Fruit fly (Drosophila melanogaster) whole organism, embryonic: ENCODE data around the gene Pfdn2.

ENCODE experiments used
- Abd-B ChIP-seq: fragments of 200-800 bp; sonication (Bioruptor generic); optimal IDR thresholded peaks from 2 replicates; lab custom pipeline; 2018; ENCODE audit warnings: missing biosample characterization, mild to moderate bottlenecking, missing genetic modification characterization, moderate library complexity
- Aef1 ChIP-seq: fragments of 200-800 bp; sonication (Bioruptor generic); IDR thresholded peaks from 3 replicates; pipeline ENCODE4 v1.3.6; 2022; ENCODE audit warnings: missing biosample characterization, missing genetic modification characterization
- Asciz ChIP-seq: fragments of 200-800 bp; sonication (Bioruptor generic); optimal IDR thresholded peaks from 2 replicates; lab custom pipeline; 2017; ENCODE audit warnings: missing biosample characterization, mild to moderate bottlenecking, missing genetic modification characterization, missing genetic modification reagents
- BEAF-32 ChIP-seq: fragments of 200-800 bp; sonication (Bioruptor generic); optimal IDR thresholded peaks from 3 replicates; lab custom pipeline; 2017; ENCODE audit warnings: missing biosample characterization, missing genetic modification characterization, mild to moderate bottlenecking, moderate library complexity, missing genetic modification reagents
- CG10267 ChIP-seq: fragments of 200-800 bp; sonication (Bioruptor generic); optimal IDR thresholded peaks from 2 replicates; lab custom pipeline; 2018; ENCODE audit warnings: missing biosample characterization, mild to moderate bottlenecking, missing genetic modification characterization, moderate library complexity
- CG10654 ChIP-seq: fragments of 200-800 bp; sonication (Bioruptor generic); optimal IDR thresholded peaks from 2 replicates; lab custom pipeline; 2016; ENCODE audit warnings: missing biosample characterization, missing genetic modification characterization
- CG11456 ChIP-seq: fragments of 200-800 bp; sonication (Bioruptor generic); IDR thresholded peaks from 3 replicates; pipeline ENCODE4 v1.3.6; 2022; ENCODE audit warnings: missing biosample characterization, missing genetic modification characterization
- CG11560 ChIP-seq: fragments of 200-800 bp; sonication (Bioruptor generic); IDR thresholded peaks from 3 replicates; pipeline ENCODE4 v1.3.6; 2022; ENCODE audit warnings: missing biosample characterization, missing genetic modification characterization
- CG12219 ChIP-seq: fragments of 200-800 bp; sonication (Bioruptor generic); optimal IDR thresholded peaks from 3 replicates; lab custom pipeline; 2018; ENCODE audit warnings: missing biosample characterization, mild to moderate bottlenecking, missing genetic modification characterization
- CG12659 ChIP-seq: fragments of 200-800 bp; sonication (Bioruptor generic); optimal IDR thresholded peaks from 3 replicates; lab custom pipeline; 2017; ENCODE audit warnings: mild to moderate bottlenecking, missing biosample characterization, missing genetic modification reagents, missing genetic modification characterization
- CG13123 ChIP-seq: fragments of 200-800 bp; sonication (Bioruptor generic); optimal IDR thresholded peaks from 2 replicates; lab custom pipeline; 2016; ENCODE audit warnings: missing biosample characterization, missing genetic modification characterization
- CG13624 ChIP-seq: fragments of 200-800 bp; sonication (Bioruptor generic); optimal IDR thresholded peaks from 2 replicates; lab custom pipeline; 2016; ENCODE audit warnings: missing biosample characterization, missing genetic modification characterization
- CG14014 ChIP-seq: fragments of 200-800 bp; sonication (Bioruptor generic); IDR thresholded peaks from 2 replicates; pipeline ENCODE4 v1.3.6; 2022; ENCODE audit warnings: missing biosample characterization, missing genetic modification characterization
- CG15269 ChIP-seq: fragments of 200-800 bp; sonication (Bioruptor generic); optimal IDR thresholded peaks from 2 replicates; lab custom pipeline; 2018; ENCODE audit warnings: missing biosample characterization, mild to moderate bottlenecking, missing genetic modification characterization, moderate library complexity
- CG15601 ChIP-seq: fragments of 200-800 bp; sonication (Bioruptor generic); optimal IDR thresholded peaks from 3 replicates; lab custom pipeline; 2019; ENCODE audit warnings: missing biosample characterization, mild to moderate bottlenecking, missing genetic modification characterization, moderate library complexity
- CG17361 ChIP-seq: fragments of 200-800 bp; sonication (Bioruptor generic); IDR thresholded peaks from 3 replicates; pipeline ENCODE4 v1.3.6; 2022; ENCODE audit warnings: missing biosample characterization, missing genetic modification characterization
- CG17802 ChIP-seq: fragments of 200-800 bp; sonication (Bioruptor generic); optimal IDR thresholded peaks from 2 replicates; lab custom pipeline; 2018; ENCODE audit warnings: missing biosample characterization, mild to moderate bottlenecking, missing genetic modification characterization, moderate library complexity
- CG18476 ChIP-seq: fragments of 200-800 bp; sonication (Bioruptor generic); optimal IDR thresholded peaks from 2 replicates; lab custom pipeline; 2016; ENCODE audit warnings: missing biosample characterization, mild to moderate bottlenecking, missing genetic modification characterization
- CG32767 ChIP-seq: fragments of 200-800 bp; sonication (Bioruptor generic); IDR thresholded peaks from 2 replicates; pipeline ENCODE4 v1.3.6; 2022; ENCODE audit warnings: missing biosample characterization, missing genetic modification characterization
- CG34224 ChIP-seq: fragments of 200-800 bp; sonication (Bioruptor generic); IDR thresholded peaks from 3 replicates; pipeline ENCODE4 v1.3.6; 2022; ENCODE audit warnings: missing biosample characterization, missing genetic modification characterization; ENCODE audit not compliant: partially characterized antibody
- CG3995 ChIP-seq: fragments of 200-800 bp; sonication (Bioruptor generic); optimal IDR thresholded peaks from 3 replicates; lab custom pipeline; 2016; ENCODE audit warnings: missing biosample characterization, missing genetic modification characterization
- CG4360 ChIP-seq: fragments of 200-800 bp; sonication (Bioruptor generic); IDR thresholded peaks from 2 replicates; pipeline ENCODE4 v1.3.6; 2022; ENCODE audit warnings: missing biosample characterization, missing genetic modification characterization
- CG6254 ChIP-seq: fragments of 200-800 bp; sonication (Bioruptor generic); optimal IDR thresholded peaks from 3 replicates; lab custom pipeline; 2017; ENCODE audit warnings: mild to moderate bottlenecking, missing biosample characterization, missing genetic modification reagents, missing genetic modification characterization
- Camta ChIP-seq: fragments of 200-800 bp; sonication (Bioruptor generic); optimal IDR thresholded peaks from 2 replicates; lab custom pipeline; 2016; ENCODE audit warnings: missing biosample characterization, missing genetic modification characterization
- Dad ChIP-seq: fragments of 200-800 bp; sonication (Bioruptor generic); optimal IDR thresholded peaks from 3 replicates; lab custom pipeline; 2016; ENCODE audit warnings: missing biosample characterization, missing genetic modification characterization
- E2f2 ChIP-seq: fragments of 200-800 bp; sonication (Bioruptor generic); IDR thresholded peaks from 2 replicates; pipeline ENCODE4 v1.3.6; 2022; ENCODE audit warnings: missing biosample characterization, missing genetic modification characterization
- Ets65A ChIP-seq: fragments of 200-800 bp; sonication (Bioruptor generic); peaks from one replicate; lab custom pipeline; 2016; ENCODE audit warnings: missing biosample characterization, missing genetic modification characterization
- H15 ChIP-seq: fragments of 200-800 bp; sonication (Bioruptor generic); IDR thresholded peaks from 3 replicates; pipeline ENCODE4 v1.3.6; 2022; ENCODE audit warnings: missing biosample characterization, missing genetic modification characterization
- Hr51 ChIP-seq, 2 experiments: fragments of 200-800 bp; sonication (Bioruptor generic); optimal IDR thresholded peaks; 2 replicates in 1 of 2; 3 replicates in 1 of 2; lab custom pipeline; 2016 to 2018; ENCODE audit warnings: missing biosample characterization in 2 of 2, missing genetic modification characterization in 2 of 2, mild to moderate bottlenecking in 1 of 2, moderate library complexity in 1 of 2
- Myb ChIP-seq: fragments of 200-800 bp; sonication (Bioruptor generic); optimal IDR thresholded peaks from 2 replicates; lab custom pipeline; 2016; ENCODE audit warnings: missing biosample characterization, missing genetic modification characterization
- NFAT ChIP-seq: fragments of 200-800 bp; sonication (Bioruptor generic); IDR thresholded peaks from 2 replicates; pipeline ENCODE4 v1.3.6; 2022; ENCODE audit warnings: missing biosample characterization, missing genetic modification characterization
- Nf-YC ChIP-seq: fragments of 200-800 bp; optimal IDR thresholded peaks from 3 replicates; lab custom pipeline; 2019; ENCODE audit warnings: missing biosample characterization, mild to moderate bottlenecking, missing genetic modification characterization, moderate library complexity
- NfI ChIP-seq: fragments of 200-800 bp; sonication (Bioruptor generic); optimal IDR thresholded peaks from 3 replicates; lab custom pipeline; 2018; ENCODE audit warnings: missing biosample characterization, mild to moderate bottlenecking, missing genetic modification characterization, moderate library complexity
- Sry-β ChIP-seq: fragments of 200-800 bp; sonication (Bioruptor generic); optimal IDR thresholded peaks from 2 replicates; lab custom pipeline; 2018; ENCODE audit warnings: missing biosample characterization, mild to moderate bottlenecking, missing genetic modification characterization, moderate library complexity
- al ChIP-seq: fragments of 200-800 bp; sonication (Bioruptor generic); IDR thresholded peaks from 2 replicates; pipeline ENCODE4 v1.3.6; 2022; ENCODE audit warnings: missing biosample characterization, missing genetic modification characterization
- aop ChIP-seq: fragments of 200-800 bp; sonication (Bioruptor generic); IDR thresholded peaks from 2 replicates; pipeline ENCODE4 v1.3.6; 2022; ENCODE audit warnings: missing biosample characterization, missing genetic modification characterization
- ato ChIP-seq: fragments of 200-800 bp; sonication (Bioruptor generic); IDR thresholded peaks from 2 replicates; pipeline ENCODE4 v1.3.6; 2022; ENCODE audit warnings: missing biosample characterization, missing genetic modification characterization; ENCODE audit not compliant: partially characterized antibody
- chm ChIP-seq: fragments of 200-800 bp; sonication (Bioruptor generic); IDR thresholded peaks from 2 replicates; pipeline ENCODE4 v1.3.6; 2022; ENCODE audit warnings: missing biosample characterization, missing genetic modification characterization
- emc ChIP-seq: fragments of 200-800 bp; sonication (Bioruptor generic); optimal IDR thresholded peaks from 2 replicates; lab custom pipeline; 2016; ENCODE audit warnings: missing biosample characterization, missing genetic modification characterization
- ems ChIP-seq: fragments of 200-800 bp; sonication (Bioruptor generic); optimal IDR thresholded peaks from 3 replicates; lab custom pipeline; 2016; ENCODE audit warnings: missing biosample characterization, missing genetic modification characterization
- fd64A ChIP-seq: fragments of 200-800 bp; sonication (Bioruptor generic); optimal IDR thresholded peaks from 3 replicates; lab custom pipeline; 2018; ENCODE audit warnings: missing biosample characterization, mild to moderate bottlenecking, missing genetic modification characterization
- lov ChIP-seq, 2 experiments: fragments of 200-800 bp in 1 of 2; fragments of >200 bp in 1 of 2; sonication (Bioruptor generic) in 1 of 2; IDR thresholded peaks in 1 of 2; optimal IDR thresholded peaks in 1 of 2; 2 replicates in 1 of 2; 3 replicates in 1 of 2; pipeline versions ENCODE4 v1.3.6 to Lab custom; 2017 to 2022; ENCODE audit warnings: missing biosample characterization in 1 of 2, missing genetic modification characterization in 1 of 2
- ssp ChIP-seq: fragments of 200-800 bp; sonication (Bioruptor generic); IDR thresholded peaks from 2 replicates; pipeline ENCODE4 v1.3.6; 2022; ENCODE audit warnings: missing biosample characterization, missing genetic modification characterization
- stc ChIP-seq: fragments of 200-800 bp; sonication (Bioruptor generic); IDR thresholded peaks from 2 replicates; pipeline ENCODE4 v1.3.6; 2022; ENCODE audit warnings: missing biosample characterization, missing genetic modification characterization
- tna ChIP-seq: fragments of 200-800 bp; sonication (Bioruptor generic); IDR thresholded peaks from 2 replicates; pipeline ENCODE4 v1.3.6; 2022; ENCODE audit warnings: missing biosample characterization, missing genetic modification characterization; ENCODE audit not compliant: partially characterized antibody
- toy ChIP-seq: fragments of 200-800 bp; sonication (Bioruptor generic); IDR thresholded peaks from 2 replicates; pipeline ENCODE4 v1.3.6; 2022; ENCODE audit warnings: missing biosample characterization, missing genetic modification characterization
- trem ChIP-seq: fragments of 200-800 bp; optimal IDR thresholded peaks from 3 replicates; lab custom pipeline; 2019; ENCODE audit warnings: missing biosample characterization, mild to moderate bottlenecking, missing genetic modification characterization, moderate library complexity
- tup ChIP-seq: fragments of 200-800 bp; sonication (Bioruptor generic); optimal IDR thresholded peaks from 2 replicates; lab custom pipeline; 2016; ENCODE audit warnings: missing biosample characterization, mild to moderate bottlenecking, missing genetic modification characterization, moderate library complexity
- zfh2 ChIP-seq: fragments of 200-800 bp; sonication (Bioruptor generic); optimal IDR thresholded peaks from 2 replicates; lab custom pipeline; 2016; ENCODE audit warnings: missing biosample characterization, missing genetic modification characterization

Gene Pfdn2

DNA sequence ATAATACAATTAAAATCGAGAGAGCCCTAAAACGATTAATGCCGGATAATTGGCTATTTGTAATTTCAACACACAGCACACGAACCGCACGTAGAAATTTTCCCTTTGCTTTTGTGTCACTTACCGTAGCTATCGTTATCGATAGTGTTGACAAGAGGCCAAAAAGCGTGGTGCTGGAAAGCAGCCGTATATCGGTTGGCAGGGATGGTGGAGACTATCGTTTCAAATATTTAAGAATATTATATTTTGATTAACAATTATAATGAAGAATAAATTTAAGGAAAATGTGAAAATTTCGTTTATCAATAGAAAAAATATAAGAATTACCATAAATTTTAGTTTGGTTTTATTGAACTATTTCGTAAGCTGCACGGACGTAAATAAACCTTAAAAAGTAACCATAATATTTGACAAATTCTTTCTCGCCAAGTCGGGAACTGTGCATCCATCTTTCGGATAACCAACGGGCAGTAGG is 18.9 kb upstream of the Pfdn2 start, which contains the start of gene JIL-1 (continued):
- TF ChIP-seq Asciz (peak; percentile 33), tup (GFP tag; lab: Kevin White, UChicago) (peak; percentile 3), CG12219 (GFP tag; lab: Kevin White, UChicago) (no peak), CG13123 (GFP tag; lab: Kevin White, UChicago) (peak; percentile 39), al (peak; percentile 72), BEAF-32 (peak; percentile 89), NFAT (GFP tag; lab: Robert Waterston, UW) (peak; percentile 92), CG6254 (GFP tag; lab: Kevin White, UChicago) (no peak), E2f2 (GFP tag; lab: Robert Waterston, UW) (peak; percentile 49), Sry-β (GFP tag; lab: Kevin White, UChicago) (peak; percentile 4), trem (tag; lab: Kevin White, UChicago) (peak; percentile 8), Abd-B (GFP tag; lab: Kevin White, UChicago) (peak; percentile 26), Camta (GFP tag; lab: Kevin White, UChicago) (peak; percentile 37), CG4360 (GFP tag; lab: Robert Waterston, UW) (peak; percentile 44), Hr51 (GFP tag; optimal IDR thresholded peaks at IDR 0.05; lab: Kevin White, UChicago) (peak; percentile 41 to 50), CG12659 (peak; percentile 75), ssp (peak; percentile 57), ato (GFP tag; lab: Robert Waterston, UW) (peak; percentile 73), CG32767 (0 out of 2 replicates have a peak, but pooled peaks have one; percentile 29), Dad (GFP tag; lab: Kevin White, UChicago) (peak; percentile 69), CG11456 (GFP tag; lab: Robert Waterston, UW) (peak; percentile 84), CG17802 (peak; percentile 36), lov (optimal IDR thresholded peaks at IDR 0.05; lab: Kevin White, UChicago) (no peak), lov (GFP tag; IDR thresholded peaks at IDR 0.05; lab: Robert Waterston, UW) (peak; percentile 61; the same call in 1 of the 3 replicates), Aef1 (peak; percentile 47), CG15601 (tag; lab: Kevin White, UChicago) (peak; percentile 39), fd64A (GFP tag; lab: Kevin White, UChicago) (no peak), CG18476 (peak; percentile 60), CG17361 (GFP tag; lab: Robert Waterston, UW) (peak; percentile 61), tna (GFP tag; lab: Robert Waterston, UW) (peak; percentile 73), aop (GFP tag; lab: Robert Waterston, UW) (0 out of 2 replicates have a peak, but pooled peaks have one; percentile 39), emc (GFP tag; lab: Kevin White, UChicago) (peak; percentile 8), CG15269 (tag; lab: Kevin White, UChicago) (peak; percentile 57), CG34224 (GFP tag; lab: Robert Waterston, UW) (peak; percentile 83), toy (GFP tag; lab: Robert Waterston, UW) (peak; percentile 43; the same call in 1 of the 2 replicates), Ets65A (GFP tag; lab: Kevin White, UChicago) (peak; percentile 96), Nf-YC (peak; percentile 65), ems (GFP tag; lab: Kevin White, UChicago) (peak; percentile 51), CG11560 (tag; lab: Robert Waterston, UW) (peak; percentile 20; the same call in 1 of the 3 replicates), CG13624 (GFP tag; lab: Kevin White, UChicago) (peak; percentile 46), CG10654 (peak; percentile 28), stc (peak; percentile 39; the same call in 1 of the 2 replicates), CG10267 (tag; lab: Kevin White, UChicago) (peak; percentile 96), chm (GFP tag; lab: Robert Waterston, UW) (peak; percentile 51), NfI (GFP tag; lab: Kevin White, UChicago) (peak; percentile 72), H15 (GFP tag; lab: Robert Waterston, UW) (peak; percentile 24; the same call in 1 of the 3 replicates), CG3995 (GFP tag; lab: Kevin White, UChicago) (peak; percentile 41), Myb (peak; percentile 31), CG14014 (peak; percentile 62), zfh2 (GFP tag; lab: Kevin White, UChicago) (peak; percentile 71)
